Worm (Caenorhabditis elegans) whole organism, young adult: ENCODE measurements around the gene srlf-27.

ENCODE experiments used
- F22D6.2 ChIP-seq: sonication (generic microtip); optimal IDR thresholded peaks from 2 replicates; lab custom pipeline; 2016; ENCODE audit warnings: mild to moderate bottlenecking, missing genetic modification characterization, missing compliant biosample characterization
- F52B5.7 ChIP-seq: sonication (generic microtip); optimal IDR thresholded peaks from 2 replicates; lab custom pipeline; 2016; ENCODE audit warnings: mild to moderate bottlenecking, missing genetic modification characterization, missing compliant biosample characterization
- ceh-27 ChIP-seq: fragments of 200-800 bp; sonication (Bioruptor generic); optimal IDR thresholded peaks from 2 replicates; lab custom pipeline; 2018; ENCODE audit warnings: mild to moderate bottlenecking, missing genetic modification characterization, moderate library complexity, missing compliant biosample characterization
- efl-1 ChIP-seq: fragments of 150-350 bp; optimal IDR thresholded peaks from 2 replicates; lab custom pipeline; 2014; ENCODE audit warnings: missing biosample characterization, missing genetic modification reagents, missing genetic modification characterization
- hlh-26 ChIP-seq: fragments of 200-800 bp; sonication (Bioruptor generic); conservative IDR thresholded peaks from 2 replicates; pipeline ENCODE4 v1.3.6; 2022; ENCODE audit warnings: missing genetic modification reagents, missing genetic modification characterization, missing compliant biosample characterization
- let-526 ChIP-seq: fragments of 200-800 bp; sonication (Bioruptor generic); IDR thresholded peaks from 2 replicates; pipeline ENCODE4 v1.3.6; 2022; ENCODE audit warnings: missing genetic modification reagents, missing genetic modification characterization, missing compliant biosample characterization
- pha-4 ChIP-seq: fragments of 150-350 bp; sonication (generic microtip); optimal IDR thresholded peaks from 2 replicates; lab custom pipeline; 2014; ENCODE audit warnings: missing biosample characterization, missing genetic modification reagents, missing genetic modification characterization
- tbp1 ChIP-seq: fragments of 200-800 bp; sonication (Bioruptor generic); optimal IDR thresholded peaks from 2 replicates; lab custom pipeline; 2018; ENCODE audit warnings: mild to moderate bottlenecking, missing genetic modification characterization, missing compliant biosample characterization
- unc-62 ChIP-seq: fragments of 150-350 bp; optimal IDR thresholded peaks from 2 replicates; lab custom pipeline; 2014; ENCODE audit warnings: missing biosample characterization, missing genetic modification reagents, missing genetic modification characterization

ce11 chrIV:14631726-14632125 lies 5.8 kb upstream of the srlf-27 start:
- no peak for TF ChIP-seq ceh-27 (GFP tag; lab: Kevin White, UChicago)
- TF ChIP-seq hlh-26: no peak
- no peak for TF ChIP-seq unc-62 (GFP tag; lab: Kevin White, UChicago)
- no peak for TF ChIP-seq F22D6.2 (tag; lab: Kevin White, UChicago)
- TF ChIP-seq let-526 (GFP tag; lab: Robert Waterston, UW): no peak
- no peak for TF ChIP-seq F52B5.7 (tag; lab: Kevin White, UChicago)
- TF ChIP-seq pha-4 (tag; lab: Kevin White, UChicago): no peak
- TF ChIP-seq tbp1 (GFP tag; lab: Kevin White, UChicago): no peak
- no peak for TF ChIP-seq efl-1 (GFP tag; lab: Kevin White, UChicago)
